Fruit fly (Drosophila melanogaster): ENCODE results near the gene Hibch.

The Hibch gene

DNA sequence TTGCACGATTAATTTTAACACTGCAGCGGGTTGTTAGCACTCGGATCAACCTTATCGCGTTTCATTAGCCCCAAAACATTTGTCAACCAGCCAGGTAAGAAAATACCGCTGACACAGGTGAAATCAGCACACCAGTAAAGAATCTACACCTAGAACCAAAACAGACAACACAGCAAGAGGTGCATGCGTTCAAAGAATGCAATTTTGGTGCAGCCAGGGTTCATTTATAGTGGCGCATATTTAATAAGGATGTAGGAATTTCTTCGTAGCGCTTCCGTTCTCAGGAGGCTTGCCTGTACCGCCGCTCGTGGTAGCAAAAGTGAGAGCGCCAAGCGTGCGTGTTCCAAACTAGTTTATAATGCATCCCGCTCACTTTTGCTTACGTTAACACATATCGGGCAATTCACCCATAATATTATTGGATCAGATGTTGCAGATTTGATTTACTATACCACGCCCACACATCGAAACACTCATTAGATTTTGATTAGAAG lies 14.6 kb upstream of the Hibch start:
- TF ChIP-seq CG13123 (GFP tag; optimal IDR thresholded peaks at IDR 0.05) (no peak), en (GFP tag; optimal IDR thresholded peaks at IDR 0.05) (no peak), Camta (GFP tag; optimal IDR thresholded peaks at IDR 0.05) (no peak), Sox102F (GFP tag; optimal IDR thresholded peaks at IDR 0.05) (no peak), CTCF (GFP tag; optimal IDR thresholded peaks at IDR 0.05) (no peak), Gug (GFP tag; IDR thresholded peaks at IDR 0.05) (peak; percentile 9; the same call in 2 of the 4 replicates), Trl (optimal IDR thresholded peaks at IDR 0.05) (peak in 1 of 2 experiments; percentile 27), Trl (GFP tag; optimal IDR thresholded peaks at IDR 0.05) (no peak), cg (GFP tag; optimal IDR thresholded peaks at IDR 0.05) (no peak), ind (GFP tag; optimal IDR thresholded peaks at IDR 0.05) (peak; percentile 14), Hsf (GFP tag; optimal IDR thresholded peaks at IDR 0.05) (no peak), Blimp-1 (GFP tag; optimal IDR thresholded peaks at IDR 0.05) (peak; percentile 63), CG13894 (tag; optimal IDR thresholded peaks at IDR 0.05) (no peak), CG14667 (GFP tag; IDR thresholded peaks at IDR 0.05) (peak; percentile 34; the same call in 1 of the 2 replicates), Drgx (GFP tag; IDR thresholded peaks at IDR 0.05) (peak; percentile 64), chm (GFP tag; IDR thresholded peaks at IDR 0.05) (peak; percentile 23; the same call in 1 of the 2 replicates), zen2 (GFP tag; IDR thresholded peaks at IDR 0.05; ENCODE audit: partially characterized antibody) (no peak), CG16815 (GFP tag; optimal IDR thresholded peaks at IDR 0.05) (no peak), run (tag; optimal IDR thresholded peaks at IDR 0.05) (no peak), CoRest (tag; optimal IDR thresholded peaks at IDR 0.05) (no peak), phol (tag; optimal IDR thresholded peaks at IDR 0.05) (no peak), CG2129 (GFP tag; IDR thresholded peaks at IDR 0.05; ENCODE audit: partially characterized antibody) (no peak), Usf (GFP tag; optimal IDR thresholded peaks at IDR 0.05) (no peak), sc (optimal IDR thresholded peaks at IDR 0.05) (no peak), sc (GFP tag; optimal IDR thresholded peaks at IDR 0.05) (no peak), CG7372 (GFP tag; IDR thresholded peaks at IDR 0.05) (no peak), luna (GFP tag; optimal IDR thresholded peaks at IDR 0.05) (no peak), CG32532 (GFP tag; IDR thresholded peaks at IDR 0.05) (peak; percentile 18; the same call in 1 of the 2 replicates), HLHmδ (GFP tag; optimal IDR thresholded peaks at IDR 0.05) (no peak), CG11398 (GFP tag; optimal IDR thresholded peaks at IDR 0.05) (no peak), Dbx (GFP tag; IDR thresholded peaks at IDR 0.05) (no peak), sob (GFP tag; IDR thresholded peaks at IDR 0.05) (no peak), CG6854 (GFP tag; optimal IDR thresholded peaks at IDR 0.05) (no peak), rib (GFP tag; IDR thresholded peaks at IDR 0.05) (no peak), CG13775 (GFP tag; optimal IDR thresholded peaks at IDR 0.05) (no peak), CG3838 (GFP tag; optimal IDR thresholded peaks at IDR 0.05) (no peak), CG1792 (GFP tag; optimal IDR thresholded peaks at IDR 0.05) (no peak), CG43689 (GFP tag; IDR thresholded peaks at IDR 0.05) (no peak), Dip3 (GFP tag; optimal IDR thresholded peaks at IDR 0.05) (no peak), gcm (GFP tag; optimal IDR thresholded peaks at IDR 0.05) (no peak), CG11093 (GFP tag; IDR thresholded peaks at IDR 0.05) (0 out of 3 replicates have a peak, but pooled peaks have one; percentile 9), Scr (GFP tag; IDR thresholded peaks at IDR 0.05; ENCODE audit: partially characterized antibody) (peak; percentile 16; the same call in 1 of the 2 replicates), CG7928 (GFP tag; optimal IDR thresholded peaks at IDR 0.05) (no peak), trem (tag; optimal IDR thresholded peaks at IDR 0.05) (no peak), fd64A (GFP tag; optimal IDR thresholded peaks at IDR 0.05) (no peak), CG5953 (GFP tag; IDR thresholded peaks at IDR 0.05) (no peak), hkb (optimal IDR thresholded peaks at IDR 0.05) (no peak), hkb (GFP tag; IDR thresholded peaks at IDR 0.05) (0 out of 2 replicates have a peak, but pooled peaks have one; percentile 23), chinmo (GFP tag; IDR thresholded peaks at IDR 0.05; ENCODE audit: partially characterized antibody) (no peak; the same call in 3 of the 4 replicates), CG14014 (GFP tag; IDR thresholded peaks at IDR 0.05) (no peak), cad (GFP tag; optimal IDR thresholded peaks at IDR 0.05) (no peak), tgo (GFP tag; IDR thresholded peaks at IDR 0.05) (peak; percentile 25; the same call in 2 of the 3 replicates), H2.0 (GFP tag; IDR thresholded peaks at IDR 0.05) (peak; percentile 7; the same call in 1 of the 2 replicates)
